Worm (Caenorhabditis elegans): ENCODE data around the gene F44E2.8.

- TF ChIP-seq him-1 (tag; optimal IDR thresholded peaks at IDR 0.05) (no peak), W03F9.2 (tag; optimal IDR thresholded peaks at IDR 0.05) (no peak), dao-5 (tag; optimal IDR thresholded peaks at IDR 0.05) (no peak)
Measured at ce11 chrIII:8827128-8827527, 22.5 kb downstream of the F44E2.8 start, which contains the start of gene F54F2.9.

All from whole organism, L4/young adult.